Worm (Caenorhabditis elegans): ENCODE data around the gene nspa-10.

ce11 chrV:14744824-14745223, 5.4 kb downstream of the nspa-10 start:
- TF ChIP-seq R02D3.7 (tag; optimal IDR thresholded peaks at IDR 0.05): no peak
- TF ChIP-seq ztf-11 (tag; optimal IDR thresholded peaks at IDR 0.05): no peak
- TF ChIP-seq ceh-82 (tag; optimal IDR thresholded peaks at IDR 0.05): no peak
- no peak for TF ChIP-seq elt-1 (tag; optimal IDR thresholded peaks at IDR 0.05)
- no peak for TF ChIP-seq sea-2 (GFP tag; optimal IDR thresholded peaks at IDR 0.05)
- no peak for TF ChIP-seq nhr-28 (tag; optimal IDR thresholded peaks at IDR 0.05)
- TF ChIP-seq unc-39 (tag; optimal IDR thresholded peaks at IDR 0.05): no peak
- TF ChIP-seq unc-62 (GFP tag; optimal IDR thresholded peaks at IDR 0.05): no peak
- TF ChIP-seq nhr-237 (tag; optimal IDR thresholded peaks at IDR 0.05): no peak
- TF ChIP-seq elt-3 (tag; optimal IDR thresholded peaks at IDR 0.05): no peak
- no peak for TF ChIP-seq skn-1 (tag; optimal IDR thresholded peaks at IDR 0.05)
- no peak for TF ChIP-seq ZK546.5 (tag; optimal IDR thresholded peaks at IDR 0.05)
